Fruit fly (Drosophila melanogaster) whole organism, embryonic: Measurements from ENCODE around the gene qm.
A peak's percentile ranks its signal among the peaks of the same experiment; 100 is the strongest.

Source experiments
- CG10979 ChIP-seq: fragments of 200-800 bp; sonication (Bioruptor generic); optimal IDR thresholded peaks from 2 replicates; lab custom pipeline; 2018; ENCODE audit warnings: missing biosample characterization, mild to moderate bottlenecking, missing genetic modification characterization, moderate library complexity
- CG11247 ChIP-seq: fragments of 200-800 bp; sonication (Bioruptor generic); IDR thresholded peaks from 2 replicates; pipeline ENCODE4 v1.3.6; 2022; ENCODE audit warnings: missing biosample characterization, missing genetic modification characterization
- CG11696 ChIP-seq: fragments of 200-800 bp; sonication (Bioruptor generic); IDR thresholded peaks from 2 replicates; pipeline ENCODE4 v1.3.6; 2022; ENCODE audit warnings: missing biosample characterization, missing genetic modification characterization
- CG12155 ChIP-seq: fragments of 200-800 bp; sonication (Bioruptor generic); optimal IDR thresholded peaks from 3 replicates; lab custom pipeline; 2016; ENCODE audit warnings: missing biosample characterization, missing genetic modification characterization
- CG15073 ChIP-seq: fragments of 200-800 bp; sonication (Bioruptor generic); optimal IDR thresholded peaks from 2 replicates; lab custom pipeline; 2016; ENCODE audit warnings: missing biosample characterization, missing genetic modification characterization
- CG1602 ChIP-seq: fragments of 200-800 bp; sonication (Bioruptor generic); optimal IDR thresholded peaks from 3 replicates; lab custom pipeline; 2016; ENCODE audit warnings: missing biosample characterization, missing genetic modification characterization
- CG17328 ChIP-seq: fragments of 200-800 bp; sonication (Bioruptor generic); IDR thresholded peaks from 2 replicates; pipeline ENCODE4 v1.3.6; 2022; ENCODE audit warnings: missing biosample characterization, missing genetic modification characterization
- CG18011 ChIP-seq: fragments of 200-800 bp; sonication (Bioruptor generic); optimal IDR thresholded peaks from 2 replicates; lab custom pipeline; 2017; ENCODE audit warnings: missing biosample characterization, missing genetic modification characterization, mild to moderate bottlenecking, moderate library complexity, missing genotype
- CG18619 ChIP-seq: fragments of 200-800 bp; sonication (Bioruptor generic); optimal IDR thresholded peaks from 3 replicates; lab custom pipeline; 2017; ENCODE audit warnings: missing biosample characterization, mild to moderate bottlenecking, missing genetic modification characterization
- CG2116 ChIP-seq: fragments of 200-800 bp; sonication (Bioruptor generic); optimal IDR thresholded peaks from 3 replicates; lab custom pipeline; 2018; ENCODE audit warnings: missing biosample characterization, mild to moderate bottlenecking, missing genetic modification characterization
- CG31388 ChIP-seq: fragments of 200-800 bp; sonication (Bioruptor generic); optimal IDR thresholded peaks from 2 replicates; lab custom pipeline; 2016; ENCODE audit warnings: missing biosample characterization, missing genetic modification characterization
- CG3281 ChIP-seq: fragments of 200-800 bp; sonication (Bioruptor generic); optimal IDR thresholded peaks from 3 replicates; lab custom pipeline; 2017; ENCODE audit warnings: missing biosample characterization, mild to moderate bottlenecking, missing genetic modification characterization
- CG34376 ChIP-seq: fragments of 200-800 bp; sonication (Bioruptor generic); optimal IDR thresholded peaks from 2 replicates; lab custom pipeline; 2018; ENCODE audit warnings: missing biosample characterization, mild to moderate bottlenecking, missing genetic modification characterization
- CG8924 ChIP-seq: fragments of 200-800 bp; optimal IDR thresholded peaks from 3 replicates; lab custom pipeline; 2019; ENCODE audit warnings: missing biosample characterization, mild to moderate bottlenecking, missing genetic modification characterization, moderate library complexity
- CG9437 ChIP-seq: fragments of 200-800 bp; sonication (Bioruptor generic); optimal IDR thresholded peaks from 2 replicates; lab custom pipeline; 2018; ENCODE audit warnings: missing biosample characterization, mild to moderate bottlenecking, missing genetic modification characterization
- CHES-1-like ChIP-seq: fragments of 200-800 bp; sonication (Bioruptor generic); optimal IDR thresholded peaks from 2 replicates; lab custom pipeline; 2016; ENCODE audit warnings: missing biosample characterization, missing genetic modification characterization
- Dad ChIP-seq: fragments of 200-800 bp; sonication (Bioruptor generic); optimal IDR thresholded peaks from 3 replicates; lab custom pipeline; 2016; ENCODE audit warnings: missing biosample characterization, missing genetic modification characterization
- Dbx ChIP-seq: fragments of 200-800 bp; sonication (Bioruptor generic); IDR thresholded peaks from 3 replicates; pipeline ENCODE4 v1.3.6; 2022; ENCODE audit warnings: missing biosample characterization, missing genetic modification characterization
- Doc2 ChIP-seq: fragments of 200-800 bp; sonication (Bioruptor generic); IDR thresholded peaks from 2 replicates; pipeline ENCODE4 v1.3.6; 2022; ENCODE audit warnings: missing biosample characterization, missing genetic modification characterization
- Hmr ChIP-seq: fragments of 200-800 bp; sonication (Bioruptor generic); optimal IDR thresholded peaks from 3 replicates; lab custom pipeline; 2017; ENCODE audit warnings: mild to moderate bottlenecking, missing biosample characterization, missing genetic modification reagents, missing genetic modification characterization
- Lim3 ChIP-seq: fragments of 200-800 bp; sonication (Bioruptor generic); IDR thresholded peaks from 2 replicates; pipeline ENCODE4 v1.3.6; 2022; ENCODE audit warnings: missing biosample characterization, missing genetic modification characterization
- Opbp ChIP-seq: fragments of 200-800 bp; sonication (Bioruptor generic); IDR thresholded peaks from 3 replicates; pipeline ENCODE4 v1.3.6; 2022; ENCODE audit warnings: missing biosample characterization, missing genetic modification characterization; ENCODE audit not compliant: partially characterized antibody
- Ravus ChIP-seq: fragments of 200-800 bp; sonication (Bioruptor generic); IDR thresholded peaks from 2 replicates; pipeline ENCODE4 v1.3.6; 2022; ENCODE audit warnings: missing biosample characterization, missing genetic modification characterization
- Scr ChIP-seq: fragments of 200-800 bp; sonication (Bioruptor generic); IDR thresholded peaks from 2 replicates; pipeline ENCODE4 v1.3.6; 2022; ENCODE audit warnings: missing biosample characterization, missing genetic modification characterization; ENCODE audit not compliant: partially characterized antibody
- ase ChIP-seq: fragments of 200-800 bp; sonication (Bioruptor generic); IDR thresholded peaks from 3 replicates; pipeline ENCODE4 v1.3.6; 2022; ENCODE audit warnings: missing biosample characterization, missing genetic modification characterization
- ci ChIP-seq: fragments of 200-800 bp; sonication (Bioruptor generic); IDR thresholded peaks from 3 replicates; pipeline ENCODE4 v1.3.6; 2022; ENCODE audit warnings: missing biosample characterization, missing genetic modification characterization
- dmrt99B ChIP-seq: fragments of 200-800 bp; sonication (Bioruptor generic); optimal IDR thresholded peaks from 2 replicates; lab custom pipeline; 2018; ENCODE audit warnings: missing biosample characterization, mild to moderate bottlenecking, missing genetic modification characterization, moderate library complexity
- dpn ChIP-seq, 2 experiments: fragments of 200-800 bp; sonication (Bioruptor generic); optimal IDR thresholded peaks; 3 replicates each; lab custom pipeline; 2016; ENCODE audit warnings: missing biosample characterization in 2 of 2, missing genetic modification characterization in 2 of 2
- fd96Cb ChIP-seq: fragments of 200-800 bp; sonication (Bioruptor generic); optimal IDR thresholded peaks from 2 replicates; lab custom pipeline; 2018; ENCODE audit warnings: missing biosample characterization, mild to moderate bottlenecking, missing genetic modification characterization, moderate library complexity
- gem ChIP-seq: fragments of 200-800 bp; sonication (Bioruptor generic); optimal IDR thresholded peaks from 2 replicates; lab custom pipeline; 2019; ENCODE audit warnings: missing biosample characterization, mild to moderate bottlenecking, missing genetic modification characterization, moderate library complexity
- hkb ChIP-seq, 2 experiments: fragments of 200-800 bp in 1 of 2; fragments of >200 bp in 1 of 2; sonication (Bioruptor generic) in 1 of 2; IDR thresholded peaks in 1 of 2; optimal IDR thresholded peaks in 1 of 2; 2 replicates each; pipeline versions ENCODE4 v1.3.6 to Lab custom; 2017 to 2022; ENCODE audit warnings: missing biosample characterization in 1 of 2, missing genetic modification characterization in 1 of 2
- inv ChIP-seq: fragments of 200-800 bp; sonication (Bioruptor generic); IDR thresholded peaks from 2 replicates; pipeline ENCODE4 v1.3.6; 2022; ENCODE audit warnings: missing biosample characterization, missing genetic modification characterization; ENCODE audit not compliant: partially characterized antibody
- lab ChIP-seq: fragments of 200-800 bp; sonication (Bioruptor generic); optimal IDR thresholded peaks from 3 replicates; lab custom pipeline; 2017; ENCODE audit warnings: missing biosample characterization, missing genetic modification characterization, mild to moderate bottlenecking, moderate library complexity, missing genetic modification reagents
- maf-S ChIP-seq: fragments of 200-800 bp; sonication (Bioruptor generic); optimal IDR thresholded peaks from 2 replicates; lab custom pipeline; 2016; ENCODE audit warnings: missing biosample characterization, missing genetic modification characterization
- peb ChIP-seq: fragments of 200-800 bp; sonication (Bioruptor generic); IDR thresholded peaks from 2 replicates; pipeline ENCODE4 v1.3.6; 2022; ENCODE audit warnings: missing biosample characterization, missing genetic modification characterization
- pita ChIP-seq: fragments of 200-800 bp; sonication (Bioruptor generic); optimal IDR thresholded peaks from 2 replicates; lab custom pipeline; 2017; ENCODE audit warnings: missing biosample characterization, mild to moderate bottlenecking, missing genetic modification characterization
- pnt ChIP-seq: fragments of 200-800 bp; sonication (Bioruptor generic); optimal IDR thresholded peaks from 3 replicates; lab custom pipeline; 2016; ENCODE audit warnings: missing biosample characterization, missing genetic modification characterization
- prd ChIP-seq, 3 experiments: fragments of >200 bp in 2 of 3; fragments of 200-800 bp in 1 of 3; sonication (Bioruptor generic) in 1 of 3; optimal IDR thresholded peaks in 2 of 3; IDR thresholded peaks in 1 of 3; 2 replicates in 2 of 3; 3 replicates in 1 of 3; pipeline versions ENCODE4 v1.3.6 to Lab custom; 2017 to 2022; ENCODE audit warnings: missing biosample characterization in 1 of 3, missing genetic modification characterization in 1 of 3
- sc ChIP-seq, 3 experiments: fragments of >200 bp in 2 of 3; fragments of 200-800 bp in 1 of 3; sonication (Bioruptor generic) in 1 of 3; optimal IDR thresholded peaks; 2 replicates in 2 of 3; 3 replicates in 1 of 3; lab custom pipeline; 2017; ENCODE audit warnings: mild to moderate bottlenecking in 1 of 3, missing biosample characterization in 1 of 3, missing genetic modification characterization in 1 of 3, missing genetic modification reagents in 1 of 3
- sd ChIP-seq: fragments of 200-800 bp; sonication (Bioruptor generic); optimal IDR thresholded peaks from 3 replicates; lab custom pipeline; 2018; ENCODE audit warnings: missing biosample characterization, mild to moderate bottlenecking, missing genetic modification characterization, moderate library complexity
- stc ChIP-seq: fragments of 200-800 bp; sonication (Bioruptor generic); IDR thresholded peaks from 2 replicates; pipeline ENCODE4 v1.3.6; 2022; ENCODE audit warnings: missing biosample characterization, missing genetic modification characterization
- tin ChIP-seq: fragments of 200-800 bp; sonication (Bioruptor generic); optimal IDR thresholded peaks from 3 replicates; lab custom pipeline; 2016; ENCODE audit warnings: missing biosample characterization, missing genetic modification characterization
- tll ChIP-seq, 2 experiments: fragments of 200-800 bp in 1 of 2; fragments of >200 bp in 1 of 2; sonication (Bioruptor generic) in 1 of 2; optimal IDR thresholded peaks; 2 replicates each; lab custom pipeline; 2017 to 2019; ENCODE audit warnings: missing biosample characterization in 2 of 2, missing genetic modification characterization in 2 of 2, mild to moderate bottlenecking in 1 of 2, moderate library complexity in 1 of 2
- tna ChIP-seq: fragments of 200-800 bp; sonication (Bioruptor generic); IDR thresholded peaks from 2 replicates; pipeline ENCODE4 v1.3.6; 2022; ENCODE audit warnings: missing biosample characterization, missing genetic modification characterization; ENCODE audit not compliant: partially characterized antibody
- tx ChIP-seq: fragments of 200-800 bp; sonication (Bioruptor generic); optimal IDR thresholded peaks from 2 replicates; lab custom pipeline; 2016; ENCODE audit warnings: missing biosample characterization, missing genetic modification characterization
- wek ChIP-seq: fragments of 200-800 bp; sonication (Bioruptor generic); optimal IDR thresholded peaks from 3 replicates; lab custom pipeline; 2018; ENCODE audit warnings: missing biosample characterization, mild to moderate bottlenecking, missing genetic modification characterization, moderate library complexity
- zen ChIP-seq: fragments of 200-800 bp; sonication (Bioruptor generic); optimal IDR thresholded peaks from 3 replicates; lab custom pipeline; 2018; ENCODE audit warnings: missing biosample characterization, mild to moderate bottlenecking, missing genetic modification characterization, moderate library complexity

qm gene

dm6 chr3L:7381359-7381976, 33.4 kb downstream of the qm start, which contains the start of the genes SMSr and smid (continued):
- no peak for TF ChIP-seq CG31388
- TF ChIP-seq Dad (GFP tag; lab: Kevin White, UChicago) = no peak
- peak; percentile 48 for TF ChIP-seq CG18619 (GFP tag; lab: Kevin White, UChicago)
- peak; percentile 77 for TF ChIP-seq zen (tag; lab: Kevin White, UChicago)
- TF ChIP-seq dmrt99B (tag; lab: Kevin White, UChicago) = peak; percentile 49
- peak; percentile 80 to 96 for TF ChIP-seq tll (GFP tag; optimal IDR thresholded peaks at IDR 0.05; lab: Kevin White, UChicago)
- TF ChIP-seq CG1602 (GFP tag; lab: Kevin White, UChicago) = peak; percentile 61
- peak; percentile 44 for TF ChIP-seq CG3281 (GFP tag; lab: Kevin White, UChicago)
- 0 out of 2 replicates have a peak, but pooled peaks have one; percentile 6 for TF ChIP-seq CG17328
- TF ChIP-seq CG34376 (GFP tag; lab: Kevin White, UChicago) = peak; percentile 57
- peak; percentile 75 for TF ChIP-seq Hmr
- peak; percentile 88 for TF ChIP-seq inv (GFP tag; lab: Robert Waterston, UW)
- no peak for TF ChIP-seq CG15073 (GFP tag; lab: Kevin White, UChicago)
- TF ChIP-seq stc = no peak
- TF ChIP-seq wek (GFP tag; lab: Kevin White, UChicago) = peak; percentile 22
- no peak for TF ChIP-seq sc (optimal IDR thresholded peaks at IDR 0.05; lab: Kevin White, UChicago)
- peak; percentile 31 for TF ChIP-seq sc (GFP tag; optimal IDR thresholded peaks at IDR 0.05; lab: Kevin White, UChicago)
- TF ChIP-seq Dbx = 0 out of 3 replicates have a peak, but pooled peaks have one; percentile 58
- TF ChIP-seq Ravus (GFP tag; lab: Robert Waterston, UW) = no peak
- no peak for TF ChIP-seq Doc2 (GFP tag; lab: Robert Waterston, UW)
- peak; percentile 64 for TF ChIP-seq CG12155 (GFP tag; lab: Kevin White, UChicago)
- TF ChIP-seq pnt (GFP tag; lab: Kevin White, UChicago) = no peak
- TF ChIP-seq CG11696 (GFP tag; lab: Robert Waterston, UW) = no peak
- no peak for TF ChIP-seq Lim3 (GFP tag; lab: Robert Waterston, UW)
- peak; percentile 66 for TF ChIP-seq Opbp (GFP tag; lab: Robert Waterston, UW)
- TF ChIP-seq CG11247 (GFP tag; lab: Robert Waterston, UW) = 0 out of 2 replicates have a peak, but pooled peaks have one; percentile 7
- TF ChIP-seq CHES-1-like = no peak
- TF ChIP-seq hkb (optimal IDR thresholded peaks at IDR 0.05; lab: Kevin White, UChicago) = peak; percentile 81
- TF ChIP-seq hkb (GFP tag; IDR thresholded peaks at IDR 0.05; lab: Robert Waterston, UW) = 0 out of 2 replicates have a peak, but pooled peaks have one; percentile 19
- peak; percentile 60 for TF ChIP-seq tx (GFP tag; lab: Kevin White, UChicago)
- peak; percentile 82 for TF ChIP-seq gem (tag; lab: Kevin White, UChicago)
- TF ChIP-seq peb (GFP tag; lab: Robert Waterston, UW) = no peak
- no peak for TF ChIP-seq pita
- TF ChIP-seq maf-S (GFP tag; lab: Kevin White, UChicago) = peak; percentile 44
- peak; percentile 68 for TF ChIP-seq sd (tag; lab: Kevin White, UChicago)
- TF ChIP-seq Scr (GFP tag; lab: Robert Waterston, UW) = peak; percentile 92
- TF ChIP-seq dpn (GFP tag; optimal IDR thresholded peaks at IDR 0.05; lab: Kevin White, UChicago) = peak; percentile 63 to 65
- peak; percentile 10 for TF ChIP-seq CG18011
- TF ChIP-seq prd (optimal IDR thresholded peaks at IDR 0.05; lab: Kevin White, UChicago) = no peak
- peak; percentile 63; the same call in 2 of the 3 replicates for TF ChIP-seq prd (GFP tag; IDR thresholded peaks at IDR 0.05; lab: Robert Waterston, UW)
- TF ChIP-seq CG9437 (GFP tag; lab: Kevin White, UChicago) = peak; percentile 45
- TF ChIP-seq CG10979 (tag; lab: Kevin White, UChicago) = peak; percentile 62
- peak; percentile 39 for TF ChIP-seq fd96Cb (tag; lab: Kevin White, UChicago)
- TF ChIP-seq lab (GFP tag; lab: Kevin White, UChicago) = peak; percentile 51
- TF ChIP-seq ase = 0 out of 3 replicates have a peak, but pooled peaks have one; percentile 42
- peak; percentile 88 for TF ChIP-seq CG2116
- TF ChIP-seq tna = peak; percentile 44
- 0 out of 3 replicates have a peak, but pooled peaks have one; percentile 26 for TF ChIP-seq ci
- peak; percentile 51 for TF ChIP-seq tin (GFP tag; lab: Kevin White, UChicago)
- peak; percentile 68 for TF ChIP-seq CG8924 (tag; lab: Kevin White, UChicago)
